Worm (Caenorhabditis elegans) whole organism, late embryonic: ENCODE measurements around the gene ZC404.1.

Experiments
- C08G9.2 ChIP-seq: sonication (generic microtip); optimal IDR thresholded peaks from 2 replicates; lab custom pipeline; 2016; ENCODE audit warnings: mild to moderate bottlenecking, missing genetic modification characterization, moderate library complexity, missing compliant biosample characterization
- F13H6.1 ChIP-seq: sonication (generic microtip); optimal IDR thresholded peaks from 2 replicates; lab custom pipeline; 2016; ENCODE audit warnings: missing genetic modification characterization, missing compliant biosample characterization
- ceh-34 ChIP-seq: sonication (generic microtip); optimal IDR thresholded peaks from 2 replicates; lab custom pipeline; 2016; ENCODE audit warnings: mild to moderate bottlenecking, missing genetic modification characterization, missing compliant biosample characterization
- hlh-13 ChIP-seq: fragments of 200-800 bp; sonication (Bioruptor generic); optimal IDR thresholded peaks from 2 replicates; lab custom pipeline; 2018; ENCODE audit warnings: mild to moderate bottlenecking, missing genetic modification characterization, missing compliant biosample characterization
- npax-4 ChIP-seq: sonication (generic microtip); optimal IDR thresholded peaks from 2 replicates; lab custom pipeline; 2016; ENCODE audit warnings: missing genetic modification characterization, missing compliant biosample characterization

- TF ChIP-seq ceh-34 (no peak), C08G9.2 (tag; lab: Kevin White, UChicago) (no peak), hlh-13 (GFP tag; lab: Kevin White, UChicago) (no peak), npax-4 (no peak), F13H6.1 (tag; lab: Kevin White, UChicago) (no peak)
Observed at ce11 chrV:6751493-6752100, 42.4 kb upstream of the ZC404.1 start.
